Worm (Caenorhabditis elegans): ENCODE measurements around the gene his-17.

DNA sequence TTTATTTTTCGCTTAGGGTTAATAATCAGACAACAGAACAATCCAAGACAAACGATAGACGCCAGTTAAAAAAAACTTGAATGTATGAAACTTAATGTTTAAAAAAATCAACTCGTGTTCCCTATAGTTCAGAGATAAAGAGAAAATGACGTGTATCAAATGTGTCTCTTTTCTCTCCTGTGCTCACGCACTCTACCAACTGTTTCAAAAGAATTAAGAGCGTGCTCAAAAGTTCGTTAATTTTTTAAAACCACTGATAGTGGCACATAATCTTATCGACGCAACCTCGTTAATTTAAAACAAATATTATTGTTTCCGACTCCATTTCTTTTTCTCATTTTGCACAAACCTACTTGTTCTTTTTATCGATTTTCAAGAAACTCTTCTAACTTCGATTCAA, 7.9 kb upstream of the his-17 start:
- TF ChIP-seq flt-1 (GFP tag; IDR thresholded peaks at IDR 0.05) (no peak), ztf-29 (GFP tag; IDR thresholded peaks at IDR 0.05) (no peak), ztf-23 (GFP tag; IDR thresholded peaks at IDR 0.05) (no peak), med-1 (GFP tag; optimal IDR thresholded peaks at IDR 0.05; ENCODE audit: insufficient read depth) (no peak), cog-1 (tag; optimal IDR thresholded peaks at IDR 0.05) (no peak), tab-1 (GFP tag; IDR thresholded peaks at IDR 0.05) (no peak)

All from whole organism, midembryonic.